Fruit fly (Drosophila melanogaster): ENCODE results near the gene CG14275.

Gene CG14275

DNA sequence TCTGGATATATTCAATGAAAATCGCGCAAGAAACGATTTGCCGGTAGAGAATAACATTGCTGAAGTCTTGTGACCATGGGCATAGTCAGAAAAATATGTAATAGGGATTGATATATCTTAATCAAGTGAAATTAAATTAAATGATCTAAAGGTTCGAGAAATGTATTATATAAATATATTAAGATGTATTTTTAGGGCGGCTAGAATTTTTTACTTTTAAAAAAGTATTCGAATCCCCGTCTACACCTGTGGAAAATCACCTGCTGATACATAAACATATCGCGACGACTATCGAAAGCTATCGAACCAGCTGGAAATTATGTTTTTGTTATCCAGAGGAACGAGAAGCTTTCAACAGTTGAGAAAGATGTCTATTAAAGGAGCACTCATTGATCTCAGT is 49.5 kb downstream of the CG14275 start, which contains the start of the genes CG13390 and CG17294 (continued):
- TF ChIP-seq Spps (tag; optimal IDR thresholded peaks at IDR 0.05): peak; percentile 99
- peak; percentile 84 for TF ChIP-seq ERR (GFP tag; optimal IDR thresholded peaks at IDR 0.05)
- peak; percentile 99 for TF ChIP-seq CG17912 (GFP tag; optimal IDR thresholded peaks at IDR 0.05)
- TF ChIP-seq CG30403 (GFP tag; optimal IDR thresholded peaks at IDR 0.05): peak; percentile 99
- TF ChIP-seq row (GFP tag; IDR thresholded peaks at IDR 0.05): peak; percentile 100
- TF ChIP-seq kay (GFP tag; optimal IDR thresholded peaks at IDR 0.05): peak; percentile 99
- TF ChIP-seq CG4707 (GFP tag; optimal IDR thresholded peaks at IDR 0.05): peak; percentile 96
- peak; percentile 100 for TF ChIP-seq NfI (GFP tag; optimal IDR thresholded peaks at IDR 0.05)
- TF ChIP-seq Ptx1 (GFP tag; IDR thresholded peaks at IDR 0.05): peak; percentile 100
- peak; percentile 86 for TF ChIP-seq luna (GFP tag; optimal IDR thresholded peaks at IDR 0.05)
- peak; percentile 99 for TF ChIP-seq gcm (GFP tag; optimal IDR thresholded peaks at IDR 0.05)
- peak; percentile 99 for TF ChIP-seq ttk (GFP tag; IDR thresholded peaks at IDR 0.05)
- TF ChIP-seq CG34224 (GFP tag; IDR thresholded peaks at IDR 0.05; ENCODE audit: partially characterized antibody): peak; percentile 92
- peak; percentile 100 for TF ChIP-seq CG18599 (GFP tag; optimal IDR thresholded peaks at IDR 0.05)
- peak; percentile 70 for TF ChIP-seq NC2α (GFP tag; optimal IDR thresholded peaks at IDR 0.05)
- TF ChIP-seq klu (GFP tag; IDR thresholded peaks at IDR 0.05): peak; percentile 99
- no peak for TF ChIP-seq Dfd (GFP tag; optimal IDR thresholded peaks at IDR 0.05)
- TF ChIP-seq odd (GFP tag; optimal IDR thresholded peaks at IDR 0.05): peak; percentile 99
- TF ChIP-seq CG8765 (GFP tag; IDR thresholded peaks at IDR 0.05): peak; percentile 99
- peak; percentile 98 for TF ChIP-seq Vsx1 (GFP tag; optimal IDR thresholded peaks at IDR 0.05)
- peak; percentile 63 for TF ChIP-seq CG42726 (GFP tag; IDR thresholded peaks at IDR 0.05; ENCODE audit: partially characterized antibody)
- no peak for TF ChIP-seq D (optimal IDR thresholded peaks at IDR 0.05)
- peak; percentile 99 for TF ChIP-seq D (GFP tag; optimal IDR thresholded peaks at IDR 0.05)
- peak; percentile 100 for TF ChIP-seq CG3281 (GFP tag; optimal IDR thresholded peaks at IDR 0.05)
- TF ChIP-seq fd64A (GFP tag; optimal IDR thresholded peaks at IDR 0.05): peak; percentile 98
- peak; percentile 88 for TF ChIP-seq Bdp1 (GFP tag; optimal IDR thresholded peaks at IDR 0.05)
- peak; percentile 99 for TF ChIP-seq lilli (GFP tag; optimal IDR thresholded peaks at IDR 0.05)
- peak; percentile 99 for TF ChIP-seq CG31224 (GFP tag; IDR thresholded peaks at IDR 0.05)
- TF ChIP-seq bigmax (GFP tag; optimal IDR thresholded peaks at IDR 0.05): peak; percentile 83
- TF ChIP-seq CG8089 (GFP tag; optimal IDR thresholded peaks at IDR 0.05): peak; percentile 81
- TF ChIP-seq NFAT (GFP tag; IDR thresholded peaks at IDR 0.05): peak; percentile 100
- TF ChIP-seq D19B (GFP tag; optimal IDR thresholded peaks at IDR 0.05): peak; percentile 97
- peak; percentile 98 for TF ChIP-seq CkIIα-i1 (GFP tag; IDR thresholded peaks at IDR 0.05)
- TF ChIP-seq BEAF-32 (GFP tag; optimal IDR thresholded peaks at IDR 0.05): peak; percentile 75
- TF ChIP-seq Chrac-16 (GFP tag; optimal IDR thresholded peaks at IDR 0.05): peak; percentile 99
- TF ChIP-seq Dek (tag; optimal IDR thresholded peaks at IDR 0.05): peak; percentile 100
- peak; percentile 99 for TF ChIP-seq CG6272 (GFP tag; IDR thresholded peaks at IDR 0.05)
- TF ChIP-seq pzg (GFP tag; optimal IDR thresholded peaks at IDR 0.05): peak; percentile 63
- TF ChIP-seq CG17829 (tag; optimal IDR thresholded peaks at IDR 0.05): peak; percentile 100
- peak; percentile 90 for TF ChIP-seq CG3995 (GFP tag; optimal IDR thresholded peaks at IDR 0.05)
- peak; percentile 93 for TF ChIP-seq Side (GFP tag; optimal IDR thresholded peaks at IDR 0.05)
- peak; percentile 91 for TF ChIP-seq CG7786 (GFP tag; optimal IDR thresholded peaks at IDR 0.05)
- TF ChIP-seq CG4424 (GFP tag; optimal IDR thresholded peaks at IDR 0.05): peak; percentile 99
- TF ChIP-seq CG6254 (GFP tag; optimal IDR thresholded peaks at IDR 0.05): peak; percentile 97
- peak in 1 of 2 experiments; percentile 87 for TF ChIP-seq insv (GFP tag; optimal IDR thresholded peaks at IDR 0.05)
- peak; percentile 82 for TF ChIP-seq ftz-f1 (GFP tag; optimal IDR thresholded peaks at IDR 0.05)
- TF ChIP-seq CG17186 (GFP tag; optimal IDR thresholded peaks at IDR 0.05): peak; percentile 94
- peak; percentile 100 for TF ChIP-seq unpg (GFP tag; optimal IDR thresholded peaks at IDR 0.05)
- peak; percentile 99 for TF ChIP-seq bcd (GFP tag; optimal IDR thresholded peaks at IDR 0.05)
- peak; percentile 87 for TF ChIP-seq CHES-1-like (GFP tag; optimal IDR thresholded peaks at IDR 0.05)
- TF ChIP-seq Nf-YB (GFP tag; optimal IDR thresholded peaks at IDR 0.05): peak; percentile 91

Measured in whole organism, embryonic.